Fruit fly (Drosophila melanogaster) whole organism, embryonic: ENCODE results near the gene CG43867.

Experiments
- Aef1 ChIP-seq: fragments of 200-800 bp; sonication (Bioruptor generic); IDR thresholded peaks from 3 replicates; pipeline ENCODE4 v1.3.6; 2022; ENCODE audit warnings: missing biosample characterization, missing genetic modification characterization
- B-H1 ChIP-seq: fragments of 200-800 bp; sonication (Bioruptor generic); IDR thresholded peaks from 3 replicates; pipeline ENCODE4 v1.3.6; 2022; ENCODE audit warnings: missing biosample characterization, missing genetic modification characterization
- B-H2 ChIP-seq: fragments of 200-800 bp; sonication (Bioruptor generic); optimal IDR thresholded peaks from 2 replicates; lab custom pipeline; 2018; ENCODE audit warnings: missing biosample characterization, mild to moderate bottlenecking, missing genetic modification characterization
- Bteb2 ChIP-seq: fragments of 200-800 bp; sonication (Bioruptor generic); optimal IDR thresholded peaks from 2 replicates; lab custom pipeline; 2016; ENCODE audit warnings: missing biosample characterization, missing genetic modification characterization
- CG10147 ChIP-seq: fragments of 200-800 bp; sonication (Bioruptor generic); optimal IDR thresholded peaks from 2 replicates; lab custom pipeline; 2019; ENCODE audit warnings: missing biosample characterization, mild to moderate bottlenecking, missing genetic modification characterization, moderate library complexity
- CG11085 ChIP-seq: fragments of 200-800 bp; sonication (Bioruptor generic); IDR thresholded peaks from 2 replicates; pipeline ENCODE4 v1.3.6; 2022; ENCODE audit warnings: missing biosample characterization, missing genetic modification characterization
- CG12071 ChIP-seq: fragments of 200-800 bp; sonication (Bioruptor generic); optimal IDR thresholded peaks from 3 replicates; lab custom pipeline; 2018; ENCODE audit warnings: missing biosample characterization, mild to moderate bottlenecking, missing genetic modification characterization
- CG13123 ChIP-seq: fragments of 200-800 bp; sonication (Bioruptor generic); optimal IDR thresholded peaks from 2 replicates; lab custom pipeline; 2016; ENCODE audit warnings: missing biosample characterization, missing genetic modification characterization
- CG13424 ChIP-seq: fragments of 200-800 bp; sonication (Bioruptor generic); optimal IDR thresholded peaks from 2 replicates; lab custom pipeline; 2019; ENCODE audit warnings: missing biosample characterization, mild to moderate bottlenecking, missing genetic modification characterization, moderate library complexity
- CG14441 ChIP-seq: fragments of 200-800 bp; sonication (Bioruptor generic); IDR thresholded peaks from 2 replicates; pipeline ENCODE4 v1.3.6; 2022; ENCODE audit warnings: missing biosample characterization, missing genetic modification characterization
- CG15073 ChIP-seq: fragments of 200-800 bp; sonication (Bioruptor generic); optimal IDR thresholded peaks from 2 replicates; lab custom pipeline; 2016; ENCODE audit warnings: missing biosample characterization, missing genetic modification characterization
- CG1529 ChIP-seq: fragments of 200-800 bp; sonication (Bioruptor generic); optimal IDR thresholded peaks from 3 replicates; lab custom pipeline; 2018; ENCODE audit warnings: missing biosample characterization, missing genetic modification characterization
- CG1792 ChIP-seq: fragments of 200-800 bp; sonication (Bioruptor generic); optimal IDR thresholded peaks from 2 replicates; lab custom pipeline; 2016; ENCODE audit warnings: missing biosample characterization, missing genetic modification characterization
- CG18599 ChIP-seq: fragments of 200-800 bp; sonication (Bioruptor generic); optimal IDR thresholded peaks from 3 replicates; lab custom pipeline; 2017; ENCODE audit warnings: missing biosample characterization, missing genetic modification characterization, mild to moderate bottlenecking, moderate library complexity, missing genetic modification reagents
- CG2116 ChIP-seq: fragments of 200-800 bp; sonication (Bioruptor generic); optimal IDR thresholded peaks from 3 replicates; lab custom pipeline; 2018; ENCODE audit warnings: missing biosample characterization, mild to moderate bottlenecking, missing genetic modification characterization
- CG2202 ChIP-seq: fragments of 200-800 bp; sonication (Bioruptor generic); optimal IDR thresholded peaks from 2 replicates; lab custom pipeline; 2018; ENCODE audit warnings: missing biosample characterization, mild to moderate bottlenecking, missing genetic modification characterization
- CG34422 ChIP-seq: fragments of 200-800 bp; sonication (Bioruptor generic); IDR thresholded peaks from 3 replicates; pipeline ENCODE4 v1.3.6; 2022; ENCODE audit warnings: missing biosample characterization, missing genetic modification characterization
- CG4854 ChIP-seq: fragments of 200-800 bp; sonication (Bioruptor generic); optimal IDR thresholded peaks from 2 replicates; lab custom pipeline; 2016; ENCODE audit warnings: missing biosample characterization, missing genetic modification characterization, inconsistent platforms
- CG6272 ChIP-seq: fragments of 200-800 bp; sonication (Bioruptor generic); IDR thresholded peaks from 2 replicates; pipeline ENCODE4 v1.3.6; 2022; ENCODE audit warnings: missing biosample characterization, missing genetic modification characterization
- CG7271 ChIP-seq: fragments of 200-800 bp; sonication (Bioruptor generic); optimal IDR thresholded peaks from 2 replicates; lab custom pipeline; 2018; ENCODE audit warnings: missing biosample characterization, mild to moderate bottlenecking, missing genetic modification characterization, moderate library complexity
- Dbx ChIP-seq: fragments of 200-800 bp; sonication (Bioruptor generic); IDR thresholded peaks from 3 replicates; pipeline ENCODE4 v1.3.6; 2022; ENCODE audit warnings: missing biosample characterization, missing genetic modification characterization
- Doc2 ChIP-seq: fragments of 200-800 bp; sonication (Bioruptor generic); IDR thresholded peaks from 2 replicates; pipeline ENCODE4 v1.3.6; 2022; ENCODE audit warnings: missing biosample characterization, missing genetic modification characterization
- E2f2 ChIP-seq: fragments of 200-800 bp; sonication (Bioruptor generic); IDR thresholded peaks from 2 replicates; pipeline ENCODE4 v1.3.6; 2022; ENCODE audit warnings: missing biosample characterization, missing genetic modification characterization
- ERR ChIP-seq: fragments of 200-800 bp; sonication (Bioruptor generic); optimal IDR thresholded peaks from 2 replicates; lab custom pipeline; 2016; ENCODE audit warnings: missing biosample characterization, missing genetic modification characterization
- Hmr ChIP-seq: fragments of 200-800 bp; sonication (Bioruptor generic); optimal IDR thresholded peaks from 3 replicates; lab custom pipeline; 2017; ENCODE audit warnings: mild to moderate bottlenecking, missing biosample characterization, missing genetic modification reagents, missing genetic modification characterization
- Hr78 ChIP-seq, 2 experiments: fragments of 200-800 bp in 1 of 2; fragments of >200 bp in 1 of 2; sonication (Bioruptor generic) in 1 of 2; optimal IDR thresholded peaks; 2 replicates each; lab custom pipeline; 2017 to 2019; ENCODE audit warnings: missing biosample characterization in 2 of 2, missing genetic modification characterization in 2 of 2, mild to moderate bottlenecking in 1 of 2, moderate library complexity in 1 of 2
- Jarid2 ChIP-seq: fragments of 200-800 bp; sonication (Bioruptor generic); optimal IDR thresholded peaks from 3 replicates; lab custom pipeline; 2017; ENCODE audit warnings: mild to moderate bottlenecking, missing biosample characterization, missing genetic modification reagents, missing genetic modification characterization
- Mad ChIP-seq: fragments of 200-800 bp; sonication (Bioruptor generic); optimal IDR thresholded peaks from 2 replicates; lab custom pipeline; 2016; ENCODE audit warnings: missing biosample characterization, missing genetic modification characterization
- NFAT ChIP-seq: fragments of 200-800 bp; sonication (Bioruptor generic); IDR thresholded peaks from 2 replicates; pipeline ENCODE4 v1.3.6; 2022; ENCODE audit warnings: missing biosample characterization, missing genetic modification characterization
- Trl ChIP-seq, 3 experiments: fragments of >200 bp in 2 of 3; fragments of 200-800 bp in 1 of 3; sonication (Bioruptor generic) in 1 of 3; optimal IDR thresholded peaks; 2 replicates in 1 of 3; 3 replicates in 2 of 3; lab custom pipeline; 2016 to 2017; ENCODE audit warnings: missing biosample characterization in 1 of 3, missing genetic modification characterization in 1 of 3
- Xbp1 ChIP-seq: fragments of 200-800 bp; sonication (Bioruptor generic); optimal IDR thresholded peaks from 3 replicates; lab custom pipeline; 2016; ENCODE audit warnings: missing biosample characterization, mild to moderate bottlenecking, missing genetic modification characterization
- al ChIP-seq: fragments of 200-800 bp; sonication (Bioruptor generic); IDR thresholded peaks from 2 replicates; pipeline ENCODE4 v1.3.6; 2022; ENCODE audit warnings: missing biosample characterization, missing genetic modification characterization
- ase ChIP-seq: fragments of 200-800 bp; sonication (Bioruptor generic); IDR thresholded peaks from 3 replicates; pipeline ENCODE4 v1.3.6; 2022; ENCODE audit warnings: missing biosample characterization, missing genetic modification characterization
- bsh ChIP-seq, 2 experiments: fragments of 200-800 bp; sonication (Bioruptor generic); optimal IDR thresholded peaks; 2 replicates each; lab custom pipeline; 2017 to 2018; ENCODE audit warnings: mild to moderate bottlenecking in 2 of 2, missing biosample characterization in 2 of 2, missing genetic modification characterization in 2 of 2, moderate library complexity in 1 of 2
- ci ChIP-seq: fragments of 200-800 bp; sonication (Bioruptor generic); IDR thresholded peaks from 3 replicates; pipeline ENCODE4 v1.3.6; 2022; ENCODE audit warnings: missing biosample characterization, missing genetic modification characterization
- dpn ChIP-seq, 2 experiments: fragments of 200-800 bp; sonication (Bioruptor generic); optimal IDR thresholded peaks; 3 replicates each; lab custom pipeline; 2016; ENCODE audit warnings: missing biosample characterization in 2 of 2, missing genetic modification characterization in 2 of 2
- fru ChIP-seq: fragments of >200 bp; optimal IDR thresholded peaks from 2 replicates; lab custom pipeline; 2017
- grn ChIP-seq: fragments of 200-800 bp; sonication (Bioruptor generic); optimal IDR thresholded peaks from 3 replicates; lab custom pipeline; 2017; ENCODE audit warnings: missing biosample characterization, missing genetic modification characterization
- hbn ChIP-seq: fragments of 200-800 bp; sonication (Bioruptor generic); IDR thresholded peaks from 2 replicates; pipeline ENCODE4 v1.3.6; 2022; ENCODE audit warnings: missing biosample characterization, missing genetic modification characterization; ENCODE audit not compliant: partially characterized antibody
- ind ChIP-seq: fragments of 200-800 bp; sonication (Bioruptor generic); optimal IDR thresholded peaks from 3 replicates; lab custom pipeline; 2016; ENCODE audit warnings: missing biosample characterization, missing genetic modification characterization
- inv ChIP-seq: fragments of 200-800 bp; sonication (Bioruptor generic); IDR thresholded peaks from 2 replicates; pipeline ENCODE4 v1.3.6; 2022; ENCODE audit warnings: missing biosample characterization, missing genetic modification characterization; ENCODE audit not compliant: partially characterized antibody
- klu ChIP-seq: fragments of 200-800 bp; sonication (Bioruptor generic); IDR thresholded peaks from 2 replicates; pipeline ENCODE4 v1.3.6; 2022; ENCODE audit warnings: missing biosample characterization, missing genetic modification characterization
- maf-S ChIP-seq: fragments of 200-800 bp; sonication (Bioruptor generic); optimal IDR thresholded peaks from 2 replicates; lab custom pipeline; 2016; ENCODE audit warnings: missing biosample characterization, missing genetic modification characterization
- mirr ChIP-seq: fragments of 200-800 bp; sonication (Bioruptor generic); optimal IDR thresholded peaks from 3 replicates; lab custom pipeline; 2018; ENCODE audit warnings: missing biosample characterization, mild to moderate bottlenecking, missing genetic modification characterization
- mld ChIP-seq: fragments of 200-800 bp; sonication (Bioruptor generic); IDR thresholded peaks from 3 replicates; pipeline ENCODE4 v1.3.6; 2022; ENCODE audit warnings: missing biosample characterization, missing genetic modification characterization; ENCODE audit not compliant: partially characterized antibody
- nau ChIP-seq: fragments of 200-800 bp; sonication (Bioruptor generic); optimal IDR thresholded peaks from 3 replicates; lab custom pipeline; 2017; ENCODE audit warnings: missing biosample characterization, mild to moderate bottlenecking, missing genetic modification characterization, missing genetic modification reagents
- nerfin-2 ChIP-seq: fragments of 200-800 bp; sonication (Bioruptor generic); IDR thresholded peaks from 2 replicates; pipeline ENCODE4 v1.3.6; 2022; ENCODE audit warnings: missing biosample characterization, missing genetic modification characterization; ENCODE audit not compliant: partially characterized antibody
- ranshi ChIP-seq: fragments of 200-800 bp; sonication (Bioruptor generic); IDR thresholded peaks from 2 replicates; pipeline ENCODE4 v1.3.6; 2022; ENCODE audit warnings: missing biosample characterization, missing genetic modification characterization
- row ChIP-seq: fragments of 200-800 bp; sonication (Bioruptor generic); IDR thresholded peaks from 3 replicates; pipeline ENCODE4 v1.3.6; 2022; ENCODE audit warnings: missing biosample characterization, missing genetic modification characterization
- schlank ChIP-seq: fragments of 200-800 bp; sonication (Bioruptor generic); optimal IDR thresholded peaks from 2 replicates; lab custom pipeline; 2018; ENCODE audit warnings: missing biosample characterization, mild to moderate bottlenecking, missing genetic modification characterization
- sob ChIP-seq: fragments of 200-800 bp; sonication (Bioruptor generic); IDR thresholded peaks from 2 replicates; pipeline ENCODE4 v1.3.6; 2022; ENCODE audit warnings: missing biosample characterization, missing genetic modification characterization
- tx ChIP-seq: fragments of 200-800 bp; sonication (Bioruptor generic); optimal IDR thresholded peaks from 2 replicates; lab custom pipeline; 2016; ENCODE audit warnings: missing biosample characterization, missing genetic modification characterization

The CG43867 gene

dm6 chrX:948285-948556 lies 20.4 kb upstream of the CG43867 start (continued):
- TF ChIP-seq CG6272 (no peak), tx (GFP tag; lab: Kevin White, UChicago) (no peak), CG13123 (no peak), CG1529 (GFP tag; lab: Kevin White, UChicago) (no peak), mld (GFP tag; lab: Robert Waterston, UW) (no peak), B-H2 (GFP tag; lab: Kevin White, UChicago) (no peak), ranshi (0 out of 2 replicates have a peak, but pooled peaks have one; percentile 26), ind (GFP tag; lab: Kevin White, UChicago) (peak; percentile 6), inv (GFP tag; lab: Robert Waterston, UW) (no peak), Dbx (GFP tag; lab: Robert Waterston, UW) (peak; percentile 55; the same call in 2 of the 3 replicates), CG34422 (no peak), nerfin-2 (GFP tag; lab: Robert Waterston, UW) (no peak), Hr78 (GFP tag; optimal IDR thresholded peaks at IDR 0.05; lab: Kevin White, UChicago) (no peak), CG14441 (GFP tag; lab: Robert Waterston, UW) (peak; percentile 56; the same call in 1 of the 2 replicates), maf-S (GFP tag; lab: Kevin White, UChicago) (no peak), Doc2 (GFP tag; lab: Robert Waterston, UW) (no peak), Bteb2 (no peak), Xbp1 (peak; percentile 0), CG11085 (GFP tag; lab: Robert Waterston, UW) (0 out of 2 replicates have a peak, but pooled peaks have one; percentile 12), ERR (GFP tag; lab: Kevin White, UChicago) (no peak), ase (no peak), nau (GFP tag; lab: Kevin White, UChicago) (no peak), hbn (GFP tag; lab: Robert Waterston, UW) (no peak), Hmr (GFP tag; lab: Kevin White, UChicago) (peak; percentile 13), CG1792 (GFP tag; lab: Kevin White, UChicago) (no peak), Jarid2 (GFP tag; lab: Kevin White, UChicago) (no peak), ci (GFP tag; lab: Robert Waterston, UW) (no peak), Mad (GFP tag; lab: Kevin White, UChicago) (no peak), B-H1 (GFP tag; lab: Robert Waterston, UW) (no peak), row (peak; percentile 73), CG2116 (no peak), CG10147 (no peak), schlank (peak; percentile 10), CG18599 (peak; percentile 75), NFAT (GFP tag; lab: Robert Waterston, UW) (no peak), Trl (optimal IDR thresholded peaks at IDR 0.05; lab: Kevin White, UChicago) (no peak), Trl (GFP tag; optimal IDR thresholded peaks at IDR 0.05; lab: Kevin White, UChicago) (no peak), CG15073 (no peak), al (GFP tag; lab: Robert Waterston, UW) (peak; percentile 53; the same call in 1 of the 2 replicates), klu (no peak), CG13424 (no peak), CG12071 (GFP tag; lab: Kevin White, UChicago) (peak; percentile 12), fru (lab: Kevin White, UChicago) (no peak), CG4854 (GFP tag; lab: Kevin White, UChicago) (no peak), grn (GFP tag; lab: Kevin White, UChicago) (no peak), dpn (GFP tag; optimal IDR thresholded peaks at IDR 0.05; lab: Kevin White, UChicago) (peak in 1 of 2 experiments; percentile 21), Aef1 (GFP tag; lab: Robert Waterston, UW) (peak; percentile 50; the same call in 1 of the 3 replicates), sob (GFP tag; lab: Robert Waterston, UW) (peak; percentile 26; the same call in 1 of the 2 replicates), bsh (GFP tag; optimal IDR thresholded peaks at IDR 0.05; lab: Kevin White, UChicago) (no peak), CG7271 (tag; lab: Kevin White, UChicago) (no peak), CG2202 (tag; lab: Kevin White, UChicago) (no peak), mirr (GFP tag; lab: Kevin White, UChicago) (no peak), E2f2 (GFP tag; lab: Robert Waterston, UW) (no peak)
